Fruit fly (Drosophila melanogaster): ENCODE data around the gene Sh3beta.

dm6 chr3L:7390442-7390841, 21.4 kb upstream of the Sh3beta start, which contains the start of gene CG8563:
- TF ChIP-seq CG1620 (GFP tag; optimal IDR thresholded peaks at IDR 0.05), result no peak
- no peak for TF ChIP-seq CG14711 (tag; optimal IDR thresholded peaks at IDR 0.05)
- TF ChIP-seq CG5204 (GFP tag; optimal IDR thresholded peaks at IDR 0.05), result no peak
- no peak for TF ChIP-seq CG11617 (GFP tag; optimal IDR thresholded peaks at IDR 0.05)
- TF ChIP-seq bab1 (GFP tag; optimal IDR thresholded peaks at IDR 0.05), result no peak
- TF ChIP-seq tj (GFP tag; optimal IDR thresholded peaks at IDR 0.05), result no peak
- no peak for TF ChIP-seq ovo (GFP tag; optimal IDR thresholded peaks at IDR 0.05)
- no peak for TF ChIP-seq CG33017 (tag; optimal IDR thresholded peaks at IDR 0.05)
- no peak for TF ChIP-seq Crg-1 (GFP tag; optimal IDR thresholded peaks at IDR 0.05)
- no peak for TF ChIP-seq kay (GFP tag; ENCODE audit: borderline replicate concordance)
- no peak for TF ChIP-seq Clk (GFP tag; optimal IDR thresholded peaks at IDR 0.05)
- no peak for TF ChIP-seq pad (GFP tag; optimal IDR thresholded peaks at IDR 0.05)

Data from whole organism, adult.